Fruit fly (Drosophila melanogaster) whole organism, embryonic: ENCODE results near the gene galla-2.
A peak's percentile ranks its signal among the peaks of the same experiment; 100 is the strongest.

ENCODE experiments used
- BtbVII ChIP-seq: fragments of 200-800 bp; sonication (Bioruptor generic); optimal IDR thresholded peaks from 3 replicates; lab custom pipeline; 2017; ENCODE audit warnings: missing biosample characterization, mild to moderate bottlenecking, missing genetic modification characterization
- CG10209 ChIP-seq: fragments of 200-800 bp; sonication (Bioruptor generic); optimal IDR thresholded peaks from 3 replicates; lab custom pipeline; 2017; ENCODE audit warnings: missing biosample characterization, mild to moderate bottlenecking, missing genetic modification characterization, missing genetic modification reagents
- CG11695 ChIP-seq: fragments of 200-800 bp; sonication (Bioruptor generic); IDR thresholded peaks from 3 replicates; pipeline ENCODE4 v1.3.6; 2022; ENCODE audit warnings: missing biosample characterization, missing genetic modification characterization
- CG13624 ChIP-seq: fragments of 200-800 bp; sonication (Bioruptor generic); optimal IDR thresholded peaks from 2 replicates; lab custom pipeline; 2016; ENCODE audit warnings: missing biosample characterization, missing genetic modification characterization
- CG14050 ChIP-seq: fragments of 200-800 bp; sonication (Bioruptor generic); IDR thresholded peaks from 3 replicates; pipeline ENCODE4 v1.3.6; 2022; ENCODE audit warnings: missing biosample characterization, missing genetic modification characterization
- CG15479 ChIP-seq: fragments of 200-800 bp; sonication (Bioruptor generic); optimal IDR thresholded peaks from 3 replicates; lab custom pipeline; 2019; ENCODE audit warnings: missing biosample characterization, mild to moderate bottlenecking, missing genetic modification characterization, moderate library complexity
- CG16779 ChIP-seq: fragments of 200-800 bp; sonication (Bioruptor generic); IDR thresholded peaks from 2 replicates; pipeline ENCODE4 v1.3.6; 2022; ENCODE audit warnings: missing biosample characterization, missing genetic modification characterization
- CG17568 ChIP-seq: fragments of 200-800 bp; sonication (Bioruptor generic); optimal IDR thresholded peaks from 2 replicates; lab custom pipeline; 2018; ENCODE audit warnings: missing biosample characterization, mild to moderate bottlenecking, missing genetic modification characterization, moderate library complexity
- CG17829 ChIP-seq: fragments of 200-800 bp; optimal IDR thresholded peaks from 2 replicates; lab custom pipeline; 2019; ENCODE audit warnings: missing biosample characterization, mild to moderate bottlenecking, missing genetic modification characterization, moderate library complexity
- CG18619 ChIP-seq: fragments of 200-800 bp; sonication (Bioruptor generic); optimal IDR thresholded peaks from 3 replicates; lab custom pipeline; 2017; ENCODE audit warnings: missing biosample characterization, mild to moderate bottlenecking, missing genetic modification characterization
- CG2129 ChIP-seq: fragments of 200-800 bp; sonication (Bioruptor generic); IDR thresholded peaks from 2 replicates; pipeline ENCODE4 v1.3.6; 2022; ENCODE audit warnings: missing biosample characterization, missing genetic modification characterization; ENCODE audit not compliant: partially characterized antibody
- CG3281 ChIP-seq: fragments of 200-800 bp; sonication (Bioruptor generic); optimal IDR thresholded peaks from 3 replicates; lab custom pipeline; 2017; ENCODE audit warnings: missing biosample characterization, mild to moderate bottlenecking, missing genetic modification characterization
- CG4820 ChIP-seq: fragments of 200-800 bp; sonication (Bioruptor generic); optimal IDR thresholded peaks from 3 replicates; lab custom pipeline; 2016; ENCODE audit warnings: missing biosample characterization, missing genetic modification characterization
- CG6683 ChIP-seq: fragments of 200-800 bp; sonication (Bioruptor generic); optimal IDR thresholded peaks from 2 replicates; lab custom pipeline; 2017; ENCODE audit warnings: missing biosample characterization, mild to moderate bottlenecking, missing genetic modification characterization, missing genetic modification reagents
- CG7928 ChIP-seq: fragments of 200-800 bp; sonication (Bioruptor generic); optimal IDR thresholded peaks from 2 replicates; lab custom pipeline; 2017; ENCODE audit warnings: missing biosample characterization, mild to moderate bottlenecking, missing genetic modification characterization
- CG8924 ChIP-seq: fragments of 200-800 bp; optimal IDR thresholded peaks from 3 replicates; lab custom pipeline; 2019; ENCODE audit warnings: missing biosample characterization, mild to moderate bottlenecking, missing genetic modification characterization, moderate library complexity
- D ChIP-seq, 2 experiments: fragments of 200-800 bp in 1 of 2; fragments of >200 bp in 1 of 2; sonication (Bioruptor generic) in 1 of 2; optimal IDR thresholded peaks; 2 replicates in 1 of 2; 3 replicates in 1 of 2; lab custom pipeline; 2017; ENCODE audit warnings: mild to moderate bottlenecking in 1 of 2, missing biosample characterization in 1 of 2, missing genetic modification characterization in 1 of 2, missing genetic modification reagents in 1 of 2
- D19B ChIP-seq: fragments of 200-800 bp; sonication (Bioruptor generic); optimal IDR thresholded peaks from 2 replicates; lab custom pipeline; 2017; ENCODE audit warnings: missing biosample characterization, mild to moderate bottlenecking, missing genetic modification characterization
- Dfd ChIP-seq, 2 experiments: fragments of >200 bp; optimal IDR thresholded peaks; 2 replicates each; lab custom pipeline; 2017; ENCODE audit warnings: missing biosample characterization in 2 of 2, missing genetic modification characterization in 2 of 2
- Dip3 ChIP-seq: fragments of 200-800 bp; sonication (Bioruptor generic); optimal IDR thresholded peaks from 3 replicates; lab custom pipeline; 2016; ENCODE audit warnings: missing biosample characterization, missing genetic modification characterization
- Ets97D ChIP-seq: fragments of 200-800 bp; sonication (Bioruptor generic); optimal IDR thresholded peaks from 3 replicates; lab custom pipeline; 2016; ENCODE audit warnings: missing biosample characterization, missing genetic modification characterization
- Gug ChIP-seq: fragments of 200-800 bp; sonication (Bioruptor generic); IDR thresholded peaks from 4 replicates; pipeline ENCODE4 v1.3.6; 2022; ENCODE audit warnings: missing biosample characterization, missing genetic modification characterization
- Hmr ChIP-seq: fragments of 200-800 bp; sonication (Bioruptor generic); optimal IDR thresholded peaks from 3 replicates; lab custom pipeline; 2017; ENCODE audit warnings: mild to moderate bottlenecking, missing biosample characterization, missing genetic modification reagents, missing genetic modification characterization
- Lim3 ChIP-seq: fragments of 200-800 bp; sonication (Bioruptor generic); IDR thresholded peaks from 2 replicates; pipeline ENCODE4 v1.3.6; 2022; ENCODE audit warnings: missing biosample characterization, missing genetic modification characterization
- Sin3A ChIP-seq: fragments of >200 bp; optimal IDR thresholded peaks from 2 replicates; lab custom pipeline; 2018
- Sox102F ChIP-seq: fragments of 200-800 bp; sonication (Bioruptor generic); optimal IDR thresholded peaks from 2 replicates; lab custom pipeline; 2018; ENCODE audit warnings: missing biosample characterization, mild to moderate bottlenecking, missing genetic modification characterization, moderate library complexity
- Trl ChIP-seq, 3 experiments: fragments of >200 bp in 2 of 3; fragments of 200-800 bp in 1 of 3; sonication (Bioruptor generic) in 1 of 3; optimal IDR thresholded peaks; 2 replicates in 1 of 3; 3 replicates in 2 of 3; lab custom pipeline; 2016 to 2017; ENCODE audit warnings: missing biosample characterization in 1 of 3, missing genetic modification characterization in 1 of 3
- bcd ChIP-seq: fragments of 200-800 bp; sonication (Bioruptor generic); optimal IDR thresholded peaks from 2 replicates; lab custom pipeline; 2017; ENCODE audit warnings: missing biosample characterization, mild to moderate bottlenecking, missing genetic modification characterization
- bigmax ChIP-seq: fragments of 200-800 bp; sonication (Bioruptor generic); optimal IDR thresholded peaks from 2 replicates; lab custom pipeline; 2018; ENCODE audit warnings: missing biosample characterization, mild to moderate bottlenecking, missing genetic modification characterization
- corto ChIP-seq: fragments of 200-800 bp; sonication (Bioruptor generic); optimal IDR thresholded peaks from 2 replicates; lab custom pipeline; 2016; ENCODE audit warnings: missing biosample characterization, mild to moderate bottlenecking, missing genetic modification characterization, moderate library complexity
- dysf ChIP-seq: fragments of 200-800 bp; sonication (Bioruptor generic); IDR thresholded peaks from 3 replicates; pipeline ENCODE4 v1.3.6; 2022; ENCODE audit warnings: missing biosample characterization, missing genetic modification characterization
- ems ChIP-seq: fragments of 200-800 bp; sonication (Bioruptor generic); optimal IDR thresholded peaks from 3 replicates; lab custom pipeline; 2016; ENCODE audit warnings: missing biosample characterization, missing genetic modification characterization
- ftz-f1 ChIP-seq: fragments of 200-800 bp; sonication (Bioruptor generic); optimal IDR thresholded peaks from 2 replicates; lab custom pipeline; 2016; ENCODE audit warnings: missing biosample characterization, missing genetic modification characterization
- gce ChIP-seq: fragments of 200-800 bp; sonication (Bioruptor generic); IDR thresholded peaks from 3 replicates; pipeline ENCODE4 v1.3.6; 2022; ENCODE audit warnings: missing biosample characterization, missing genetic modification characterization
- grn ChIP-seq: fragments of 200-800 bp; sonication (Bioruptor generic); optimal IDR thresholded peaks from 3 replicates; lab custom pipeline; 2017; ENCODE audit warnings: missing biosample characterization, missing genetic modification characterization
- hth ChIP-seq: fragments of >200 bp; optimal IDR thresholded peaks from 2 replicates; lab custom pipeline; 2017; ENCODE audit warnings: inconsistent platforms
- insv ChIP-seq, 2 experiments: fragments of 200-800 bp; sonication (Bioruptor generic); optimal IDR thresholded peaks; 3 replicates each; lab custom pipeline; 2016 to 2018; ENCODE audit warnings: missing biosample characterization in 2 of 2, missing genetic modification characterization in 2 of 2
- lab ChIP-seq: fragments of 200-800 bp; sonication (Bioruptor generic); optimal IDR thresholded peaks from 3 replicates; lab custom pipeline; 2017; ENCODE audit warnings: missing biosample characterization, missing genetic modification characterization, mild to moderate bottlenecking, moderate library complexity, missing genetic modification reagents
- lilli ChIP-seq: fragments of 200-800 bp; sonication (Bioruptor generic); optimal IDR thresholded peaks from 3 replicates; lab custom pipeline; 2016; ENCODE audit warnings: missing biosample characterization, missing genetic modification characterization
- nmo ChIP-seq: fragments of 200-800 bp; sonication (Bioruptor generic); optimal IDR thresholded peaks from 2 replicates; lab custom pipeline; 2018; ENCODE audit warnings: missing biosample characterization, mild to moderate bottlenecking, missing genetic modification characterization, moderate library complexity
- pb ChIP-seq: fragments of 200-800 bp; sonication (Bioruptor generic); optimal IDR thresholded peaks from 3 replicates; lab custom pipeline; 2016; ENCODE audit warnings: missing biosample characterization, missing genetic modification characterization
- peb ChIP-seq: fragments of 200-800 bp; sonication (Bioruptor generic); IDR thresholded peaks from 2 replicates; pipeline ENCODE4 v1.3.6; 2022; ENCODE audit warnings: missing biosample characterization, missing genetic modification characterization
- ro ChIP-seq: fragments of 200-800 bp; sonication (Bioruptor generic); IDR thresholded peaks from 2 replicates; pipeline ENCODE4 v1.3.6; 2022; ENCODE audit warnings: missing biosample characterization, missing genetic modification characterization
- sc ChIP-seq, 3 experiments: fragments of >200 bp in 2 of 3; fragments of 200-800 bp in 1 of 3; sonication (Bioruptor generic) in 1 of 3; optimal IDR thresholded peaks; 2 replicates in 2 of 3; 3 replicates in 1 of 3; lab custom pipeline; 2017; ENCODE audit warnings: mild to moderate bottlenecking in 1 of 3, missing biosample characterization in 1 of 3, missing genetic modification characterization in 1 of 3, missing genetic modification reagents in 1 of 3
- sens-2 ChIP-seq: fragments of 200-800 bp; sonication (Bioruptor generic); IDR thresholded peaks from 2 replicates; pipeline ENCODE4 v1.3.6; 2022; ENCODE audit warnings: missing biosample characterization, missing genetic modification characterization
- sim ChIP-seq: fragments of 200-800 bp; sonication (Bioruptor generic); IDR thresholded peaks from 2 replicates; pipeline ENCODE4 v1.3.6; 2022; ENCODE audit warnings: missing biosample characterization, missing genetic modification characterization
- stwl ChIP-seq: fragments of 200-800 bp; sonication (Bioruptor generic); optimal IDR thresholded peaks from 3 replicates; lab custom pipeline; 2018; ENCODE audit warnings: missing biosample characterization, mild to moderate bottlenecking, missing genetic modification characterization, moderate library complexity
- tap ChIP-seq: fragments of 200-800 bp; optimal IDR thresholded peaks from 3 replicates; lab custom pipeline; 2019; ENCODE audit warnings: missing biosample characterization, mild to moderate bottlenecking, missing genetic modification characterization, moderate library complexity
- tx ChIP-seq: fragments of 200-800 bp; sonication (Bioruptor generic); optimal IDR thresholded peaks from 2 replicates; lab custom pipeline; 2016; ENCODE audit warnings: missing biosample characterization, missing genetic modification characterization
- wor ChIP-seq: fragments of 200-800 bp; sonication (Bioruptor generic); IDR thresholded peaks from 2 replicates; pipeline ENCODE4 v1.3.6; 2022; ENCODE audit warnings: missing biosample characterization, missing genetic modification characterization
- zen2 ChIP-seq: fragments of 200-800 bp; sonication (Bioruptor generic); IDR thresholded peaks from 3 replicates; pipeline ENCODE4 v1.3.6; 2022; ENCODE audit warnings: missing biosample characterization, missing genetic modification characterization; ENCODE audit not compliant: partially characterized antibody

The galla-2 gene

DNA sequence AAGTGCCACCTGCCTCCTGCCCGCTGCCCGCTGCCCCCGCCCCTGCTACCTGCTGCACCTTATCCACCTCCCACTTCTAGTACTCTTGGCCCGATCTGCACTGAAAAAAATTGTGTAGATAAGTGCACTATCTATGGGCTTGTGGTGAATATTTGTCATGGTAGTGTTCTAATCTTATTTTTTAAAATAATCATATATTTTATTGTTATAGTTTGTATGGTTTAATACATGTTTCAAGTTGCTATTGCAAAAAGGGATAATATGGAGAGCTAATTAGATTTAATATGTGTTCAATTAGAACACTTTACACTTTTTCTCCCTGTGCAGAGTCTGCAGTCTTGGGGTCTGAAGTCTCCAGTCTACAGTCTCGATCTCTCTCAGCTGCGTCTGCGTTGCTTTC lies 48.7 kb downstream of the galla-2 start (continued):
- TF ChIP-seq CG17568 (GFP tag; lab: Kevin White, UChicago) (no peak), sc (optimal IDR thresholded peaks at IDR 0.05; lab: Kevin White, UChicago) (no peak), sc (GFP tag; optimal IDR thresholded peaks at IDR 0.05; lab: Kevin White, UChicago) (no peak), peb (GFP tag; lab: Robert Waterston, UW) (peak; percentile 58; the same call in 1 of the 2 replicates), Hmr (GFP tag; lab: Kevin White, UChicago) (no peak), Dfd (GFP tag; optimal IDR thresholded peaks at IDR 0.05; lab: Kevin White, UChicago) (no peak), ems (GFP tag; lab: Kevin White, UChicago) (no peak), CG11695 (GFP tag; lab: Robert Waterston, UW) (peak; percentile 19; the same call in 1 of the 3 replicates), CG6683 (no peak), CG8924 (peak; percentile 33), Ets97D (GFP tag; lab: Kevin White, UChicago) (no peak), hth (lab: Kevin White, UChicago) (no peak), CG15479 (GFP tag; lab: Kevin White, UChicago) (no peak), Gug (GFP tag; lab: Robert Waterston, UW) (no peak), Lim3 (GFP tag; lab: Robert Waterston, UW) (no peak), Sin3A (no peak), CG10209 (GFP tag; lab: Kevin White, UChicago) (peak; percentile 8), CG17829 (tag; lab: Kevin White, UChicago) (peak; percentile 57), sens-2 (GFP tag; lab: Robert Waterston, UW) (no peak), dysf (GFP tag; lab: Robert Waterston, UW) (peak; percentile 61; the same call in 1 of the 3 replicates), BtbVII (GFP tag; lab: Kevin White, UChicago) (no peak), CG16779 (no peak), wor (GFP tag; lab: Robert Waterston, UW) (no peak), ftz-f1 (no peak), CG2129 (no peak), lab (GFP tag; lab: Kevin White, UChicago) (peak; percentile 6), CG7928 (GFP tag; lab: Kevin White, UChicago) (no peak), lilli (GFP tag; lab: Kevin White, UChicago) (no peak), tap (tag; lab: Kevin White, UChicago) (peak; percentile 36), gce (no peak), zen2 (GFP tag; lab: Robert Waterston, UW) (no peak), CG14050 (GFP tag; lab: Robert Waterston, UW) (no peak), insv (GFP tag; optimal IDR thresholded peaks at IDR 0.05; lab: Kevin White, UChicago) (no peak), CG18619 (GFP tag; lab: Kevin White, UChicago) (no peak), D19B (GFP tag; lab: Kevin White, UChicago) (no peak), corto (GFP tag; lab: Kevin White, UChicago) (no peak), Trl (optimal IDR thresholded peaks at IDR 0.05; lab: Kevin White, UChicago) (no peak), Trl (GFP tag; optimal IDR thresholded peaks at IDR 0.05; lab: Kevin White, UChicago) (no peak), Dip3 (GFP tag; lab: Kevin White, UChicago) (no peak), D (optimal IDR thresholded peaks at IDR 0.05; lab: Kevin White, UChicago) (no peak), D (GFP tag; optimal IDR thresholded peaks at IDR 0.05; lab: Kevin White, UChicago) (no peak), CG3281 (GFP tag; lab: Kevin White, UChicago) (no peak), nmo (GFP tag; lab: Kevin White, UChicago) (peak; percentile 71), Sox102F (GFP tag; lab: Kevin White, UChicago) (peak; percentile 36), CG13624 (no peak), ro (GFP tag; lab: Robert Waterston, UW) (no peak), CG4820 (no peak), stwl (tag; lab: Kevin White, UChicago) (no peak), bigmax (GFP tag; lab: Kevin White, UChicago) (no peak), pb (GFP tag; lab: Kevin White, UChicago) (no peak), sim (GFP tag; lab: Robert Waterston, UW) (no peak), bcd (GFP tag; lab: Kevin White, UChicago) (peak; percentile 39), tx (no peak), grn (no peak)
